Fruit fly (Drosophila melanogaster) whole organism, prepupa: ENCODE data around the gene Cyt-c1L.

Experiments
- Blimp-1 ChIP-seq: fragments of 200-800 bp; sonication (Bioruptor generic); optimal IDR thresholded peaks from 3 replicates; lab custom pipeline; 2017; ENCODE audit warnings: missing biosample characterization, missing genetic modification characterization, mild to moderate bottlenecking, moderate library complexity, missing genetic modification reagents
- CG10631 ChIP-seq: fragments of 200-800 bp; sonication (Bioruptor generic); optimal IDR thresholded peaks from 2 replicates; lab custom pipeline; 2016; ENCODE audit warnings: missing biosample characterization, missing genetic modification characterization
- CG10669 ChIP-seq: fragments of 200-800 bp; sonication (Bioruptor generic); optimal IDR thresholded peaks from 3 replicates; lab custom pipeline; 2018; ENCODE audit warnings: missing biosample characterization, mild to moderate bottlenecking, missing genetic modification characterization, moderate library complexity
- CG11294 ChIP-seq: fragments of 200-800 bp; sonication (Bioruptor generic); IDR thresholded peaks from 2 replicates; pipeline ENCODE4 v1.3.6; 2022; ENCODE audit warnings: missing biosample characterization, missing genetic modification characterization
- CG11762 ChIP-seq: fragments of 200-800 bp; sonication (Bioruptor generic); optimal IDR thresholded peaks from 3 replicates; lab custom pipeline; 2016; ENCODE audit warnings: missing biosample characterization, missing genetic modification characterization; ENCODE audit not compliant: insufficient read depth
- CG1621 ChIP-seq: fragments of 200-800 bp; sonication (Bioruptor generic); optimal IDR thresholded peaks from 3 replicates; lab custom pipeline; 2018; ENCODE audit warnings: missing biosample characterization, mild to moderate bottlenecking, missing genetic modification characterization
- CG3032 ChIP-seq: fragments of 200-800 bp; optimal IDR thresholded peaks from 2 replicates; lab custom pipeline; 2019; ENCODE audit warnings: missing biosample characterization, mild to moderate bottlenecking, missing genetic modification characterization, moderate library complexity
- CG31627 ChIP-seq: fragments of 200-800 bp; sonication (Bioruptor generic); optimal IDR thresholded peaks from 3 replicates; lab custom pipeline; 2016; ENCODE audit warnings: missing biosample characterization, missing genetic modification characterization
- CG32006 ChIP-seq: fragments of 200-800 bp; sonication (Bioruptor generic); optimal IDR thresholded peaks from 3 replicates; lab custom pipeline; 2017; ENCODE audit warnings: missing biosample characterization, mild to moderate bottlenecking, missing genetic modification characterization
- CG34406 ChIP-seq: fragments of 200-800 bp; sonication (Bioruptor generic); optimal IDR thresholded peaks from 3 replicates; lab custom pipeline; 2016; ENCODE audit warnings: missing biosample characterization, missing genetic modification characterization
- CG4318 ChIP-seq: fragments of 200-800 bp; sonication (Bioruptor generic); optimal IDR thresholded peaks from 3 replicates; lab custom pipeline; 2017; ENCODE audit warnings: missing biosample characterization, mild to moderate bottlenecking, missing genetic modification characterization
- CG6163 ChIP-seq: fragments of 200-800 bp; sonication (Bioruptor generic); IDR thresholded peaks from 3 replicates; pipeline ENCODE4 v1.3.6; 2022; ENCODE audit warnings: missing biosample characterization, missing genetic modification characterization
- CG6792 ChIP-seq: fragments of 200-800 bp; sonication (Bioruptor generic); optimal IDR thresholded peaks from 3 replicates; lab custom pipeline; 2016; ENCODE audit warnings: missing biosample characterization, missing genetic modification characterization
- CG6808 ChIP-seq: fragments of 200-800 bp; sonication (Bioruptor generic); optimal IDR thresholded peaks from 3 replicates; lab custom pipeline; 2017; ENCODE audit warnings: missing biosample characterization, missing genetic modification characterization, mild to moderate bottlenecking, moderate library complexity, missing genetic modification reagents
- CG6854 ChIP-seq: fragments of 200-800 bp; sonication (Bioruptor generic); optimal IDR thresholded peaks from 2 replicates; lab custom pipeline; 2017; ENCODE audit warnings: missing biosample characterization, mild to moderate bottlenecking, missing genetic modification characterization
- CG7368 ChIP-seq: fragments of 200-800 bp; sonication (Bioruptor generic); optimal IDR thresholded peaks from 3 replicates; lab custom pipeline; 2016; ENCODE audit warnings: missing biosample characterization, missing genetic modification characterization
- CG8119 ChIP-seq: fragments of 200-800 bp; sonication (Bioruptor generic); IDR thresholded peaks from 3 replicates; pipeline ENCODE4 v1.3.6; 2022; ENCODE audit warnings: missing biosample characterization, missing genetic modification characterization
- Eip78C ChIP-seq: fragments of 200-800 bp; sonication (Bioruptor generic); peaks from one replicate; lab custom pipeline; 2016; ENCODE audit warnings: missing biosample characterization, missing genetic modification characterization
- Eip93F ChIP-seq: fragments of 200-800 bp; sonication (Bioruptor generic); optimal IDR thresholded peaks from 2 replicates; lab custom pipeline; 2016; ENCODE audit warnings: missing biosample characterization, mild to moderate bottlenecking, missing genetic modification characterization
- Ets96B ChIP-seq: fragments of 200-800 bp; optimal IDR thresholded peaks from 2 replicates; lab custom pipeline; 2019; ENCODE audit warnings: missing biosample characterization, mild to moderate bottlenecking, missing genetic modification characterization, moderate library complexity
- Hr38 ChIP-seq: sonication (Bioruptor generic); optimal IDR thresholded peaks from 2 replicates; lab custom pipeline; 2016; ENCODE audit warnings: missing biosample characterization, missing genetic modification characterization
- Hr39 ChIP-seq: fragments of 200-800 bp; sonication (Bioruptor generic); optimal IDR thresholded peaks from 2 replicates; lab custom pipeline; 2016; ENCODE audit warnings: missing biosample characterization, missing genetic modification characterization
- Hr4 ChIP-seq: fragments of 200-800 bp; sonication (Bioruptor generic); optimal IDR thresholded peaks from 3 replicates; lab custom pipeline; 2016; ENCODE audit warnings: missing biosample characterization, missing genetic modification characterization
- Lpt ChIP-seq: fragments of 200-800 bp; sonication (Bioruptor generic); optimal IDR thresholded peaks from 3 replicates; lab custom pipeline; 2016; ENCODE audit warnings: missing biosample characterization, missing genetic modification characterization
- Met ChIP-seq: fragments of 200-800 bp; sonication (Bioruptor generic); optimal IDR thresholded peaks from 3 replicates; lab custom pipeline; 2016; ENCODE audit warnings: missing biosample characterization, missing genetic modification characterization
- Smox ChIP-seq: fragments of 200-800 bp; sonication (Bioruptor generic); optimal IDR thresholded peaks from 3 replicates; lab custom pipeline; 2016; ENCODE audit warnings: missing biosample characterization, missing genetic modification characterization
- Sox102F ChIP-seq: fragments of 200-800 bp; sonication (Bioruptor generic); optimal IDR thresholded peaks from 2 replicates; lab custom pipeline; 2016; ENCODE audit warnings: missing biosample characterization, mild to moderate bottlenecking, missing genetic modification characterization
- Sox14 ChIP-seq: fragments of 200-800 bp; sonication (Bioruptor generic); optimal IDR thresholded peaks from 3 replicates; lab custom pipeline; 2016; ENCODE audit warnings: missing biosample characterization, missing genetic modification characterization
- Sox15 ChIP-seq: fragments of 200-800 bp; sonication (Bioruptor generic); optimal IDR thresholded peaks from 3 replicates; lab custom pipeline; 2016; ENCODE audit warnings: missing biosample characterization, missing genetic modification characterization
- achi ChIP-seq: fragments of 200-800 bp; sonication (Bioruptor generic); optimal IDR thresholded peaks from 3 replicates; lab custom pipeline; 2016; ENCODE audit warnings: missing biosample characterization, missing genetic modification characterization
- acj6 ChIP-seq: fragments of 200-800 bp; sonication (Bioruptor generic); optimal IDR thresholded peaks from 3 replicates; lab custom pipeline; 2016; ENCODE audit warnings: missing biosample characterization, missing genetic modification characterization
- cyc ChIP-seq: fragments of 200-800 bp; sonication (Bioruptor generic); optimal IDR thresholded peaks from 3 replicates; lab custom pipeline; 2016; ENCODE audit warnings: missing biosample characterization, missing genetic modification characterization
- dsx ChIP-seq: fragments of 200-800 bp; optimal IDR thresholded peaks from 3 replicates; lab custom pipeline; 2019; ENCODE audit warnings: missing biosample characterization, mild to moderate bottlenecking, missing genetic modification characterization, moderate library complexity; ENCODE audit not compliant: poor library complexity, severe bottlenecking
- eg ChIP-seq: fragments of 200-800 bp; sonication (Bioruptor generic); IDR thresholded peaks from 3 replicates; pipeline ENCODE4 v1.3.6; 2022; ENCODE audit warnings: missing biosample characterization, missing genetic modification characterization
- esn ChIP-seq: fragments of 200-800 bp; sonication (Bioruptor generic); optimal IDR thresholded peaks from 2 replicates; lab custom pipeline; 2016; ENCODE audit warnings: missing biosample characterization, mild to moderate bottlenecking, missing genetic modification characterization, moderate library complexity
- fd59A ChIP-seq: fragments of 200-800 bp; sonication (Bioruptor generic); optimal IDR thresholded peaks from 2 replicates; lab custom pipeline; 2017; ENCODE audit warnings: missing biosample characterization, mild to moderate bottlenecking, missing genetic modification characterization, missing genetic modification reagents
- fkh ChIP-seq: fragments of 200-800 bp; sonication (Bioruptor generic); optimal IDR thresholded peaks from 3 replicates; lab custom pipeline; 2017; ENCODE audit warnings: missing biosample characterization, mild to moderate bottlenecking, missing genetic modification characterization, moderate library complexity
- lz ChIP-seq: fragments of 200-800 bp; sonication (Bioruptor generic); optimal IDR thresholded peaks from 3 replicates; lab custom pipeline; 2016; ENCODE audit warnings: missing biosample characterization, missing genetic modification characterization
- net ChIP-seq: fragments of 200-800 bp; sonication (Bioruptor generic); optimal IDR thresholded peaks from 3 replicates; lab custom pipeline; 2016; ENCODE audit warnings: missing biosample characterization, missing genetic modification characterization
- salr ChIP-seq, 2 experiments: fragments of 200-800 bp; sonication (Bioruptor generic); optimal IDR thresholded peaks; 3 replicates each; lab custom pipeline; 2016 to 2018; ENCODE audit warnings: missing biosample characterization in 2 of 2, missing genetic modification characterization in 2 of 2, mild to moderate bottlenecking in 1 of 2
- spab ChIP-seq: fragments of 200-800 bp; sonication (Bioruptor generic); optimal IDR thresholded peaks from 2 replicates; lab custom pipeline; 2017; ENCODE audit warnings: missing biosample characterization, mild to moderate bottlenecking, missing genetic modification characterization, missing genetic modification reagents
- ss ChIP-seq, 2 experiments: fragments of 200-800 bp; sonication (Bioruptor generic); optimal IDR thresholded peaks; 2 replicates in 1 of 2; 3 replicates in 1 of 2; lab custom pipeline; 2017 to 2018; ENCODE audit warnings: mild to moderate bottlenecking in 2 of 2, missing biosample characterization in 2 of 2, missing genetic modification characterization in 2 of 2, moderate library complexity in 1 of 2
- topi ChIP-seq: fragments of 200-800 bp; sonication (Bioruptor generic); optimal IDR thresholded peaks from 3 replicates; lab custom pipeline; 2016; ENCODE audit warnings: missing biosample characterization, missing genetic modification characterization
- vri ChIP-seq: fragments of 200-800 bp; sonication (Bioruptor generic); optimal IDR thresholded peaks from 3 replicates; lab custom pipeline; 2016; ENCODE audit warnings: missing biosample characterization, mild to moderate bottlenecking, missing genetic modification characterization

Cyt-c1L gene

DNA sequence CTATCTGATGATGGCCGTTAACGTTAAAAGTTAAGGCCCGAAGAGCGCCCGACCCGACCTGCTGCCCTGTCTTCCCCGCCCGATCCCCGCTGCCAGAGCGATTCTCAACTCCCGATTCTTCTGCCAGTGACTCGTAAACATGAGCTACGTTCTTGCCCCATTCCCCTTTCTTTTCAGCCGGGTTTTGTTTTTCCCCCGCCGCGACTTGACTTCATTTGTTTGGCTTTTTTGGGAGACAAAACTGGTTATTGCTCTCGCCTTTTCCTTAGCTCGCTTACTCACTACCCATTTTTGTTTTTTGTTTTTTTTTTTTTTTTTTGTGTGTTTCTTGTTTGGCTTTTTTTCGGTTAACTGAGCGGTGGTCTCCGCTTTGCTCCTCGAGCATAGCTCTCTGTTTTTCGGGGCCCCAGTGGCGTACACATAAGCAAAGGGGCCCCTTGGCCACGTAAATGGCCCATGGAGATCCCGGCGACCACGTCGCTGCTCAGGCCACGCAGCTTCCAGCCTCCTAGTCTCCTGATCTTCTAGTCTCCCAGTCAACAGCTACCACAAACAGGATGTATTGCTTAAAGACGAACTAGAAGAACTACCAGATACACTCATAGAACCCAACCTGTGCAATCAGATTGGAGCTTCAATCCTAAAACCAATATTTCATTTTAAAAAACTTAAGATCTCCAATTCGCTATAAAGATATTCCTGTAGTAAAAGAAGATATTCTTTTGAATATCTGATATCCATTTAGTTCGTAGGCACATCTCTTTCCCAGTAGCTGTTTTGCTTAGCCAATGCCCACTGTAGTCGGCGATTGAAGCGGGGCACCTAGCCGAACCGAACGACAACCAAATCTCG is 6.8 kb upstream of the Cyt-c1L start (continued):
- TF ChIP-seq Blimp-1 (GFP tag; lab: Kevin White, UChicago), result peak; percentile 33
- peak; percentile 85 for TF ChIP-seq CG6163 (GFP tag; lab: Robert Waterston, UW)
- TF ChIP-seq CG3032 (tag; lab: Kevin White, UChicago), result peak; percentile 60
- TF ChIP-seq Hr39 (GFP tag; lab: Kevin White, UChicago), result peak; percentile 4
- peak; percentile 39 for TF ChIP-seq esn (GFP tag; lab: Kevin White, UChicago)
- peak; percentile 24 for TF ChIP-seq CG31627 (GFP tag; lab: Kevin White, UChicago)
- no peak for TF ChIP-seq Smox (GFP tag; lab: Kevin White, UChicago)
- peak; percentile 82 for TF ChIP-seq Eip78C
- peak; percentile 77 for TF ChIP-seq fd59A (GFP tag; lab: Kevin White, UChicago)
- TF ChIP-seq CG10669 (GFP tag; lab: Kevin White, UChicago), result peak; percentile 62
- peak; percentile 88 for TF ChIP-seq CG8119 (GFP tag; lab: Robert Waterston, UW)
- TF ChIP-seq vri (GFP tag; lab: Kevin White, UChicago), result peak; percentile 56
- TF ChIP-seq CG32006 (GFP tag; lab: Kevin White, UChicago), result peak; percentile 90
- peak; percentile 71 for TF ChIP-seq Lpt
- TF ChIP-seq salr (GFP tag; optimal IDR thresholded peaks at IDR 0.05; lab: Kevin White, UChicago), result peak; percentile 43 to 63
- peak; percentile 32 for TF ChIP-seq lz (GFP tag; lab: Kevin White, UChicago)
- no peak for TF ChIP-seq CG11762 (GFP tag; lab: Kevin White, UChicago)
- peak; percentile 87 for TF ChIP-seq CG4318 (GFP tag; lab: Kevin White, UChicago)
- peak; percentile 38 for TF ChIP-seq CG6792
- peak; percentile 14 for TF ChIP-seq Hr38 (GFP tag; lab: Kevin White, UChicago)
- peak; percentile 67 for TF ChIP-seq acj6
- peak; percentile 43 for TF ChIP-seq topi (GFP tag; lab: Kevin White, UChicago)
- peak; percentile 19 for TF ChIP-seq CG7368 (GFP tag; lab: Kevin White, UChicago)
- peak; percentile 91 for TF ChIP-seq Hr4 (GFP tag; lab: Kevin White, UChicago)
- TF ChIP-seq, all 60 proteins: peak for 54

DNA sequence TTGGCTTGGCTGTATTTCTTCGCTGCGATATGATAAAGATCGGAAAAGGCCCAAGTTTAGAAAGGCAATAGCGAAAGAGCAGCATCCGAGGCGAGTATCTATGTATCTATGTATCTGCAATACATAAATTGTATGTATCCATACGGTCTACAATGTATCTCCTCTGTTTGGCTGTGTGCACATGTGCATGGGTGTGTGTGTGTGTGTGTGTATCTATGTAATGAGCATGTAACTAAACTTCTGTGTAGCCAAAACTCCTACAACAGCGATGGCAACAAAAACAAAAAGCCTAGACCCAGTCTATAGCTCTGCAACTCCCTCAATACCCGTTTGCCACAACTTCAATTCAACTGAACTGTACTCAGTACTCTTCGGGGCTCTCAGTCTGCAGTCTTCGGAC is 6.2 kb upstream of the Cyt-c1L start:
- peak; percentile 95 for TF ChIP-seq dsx
- TF ChIP-seq Eip93F (GFP tag; lab: Kevin White, UChicago), result no peak

DNA sequence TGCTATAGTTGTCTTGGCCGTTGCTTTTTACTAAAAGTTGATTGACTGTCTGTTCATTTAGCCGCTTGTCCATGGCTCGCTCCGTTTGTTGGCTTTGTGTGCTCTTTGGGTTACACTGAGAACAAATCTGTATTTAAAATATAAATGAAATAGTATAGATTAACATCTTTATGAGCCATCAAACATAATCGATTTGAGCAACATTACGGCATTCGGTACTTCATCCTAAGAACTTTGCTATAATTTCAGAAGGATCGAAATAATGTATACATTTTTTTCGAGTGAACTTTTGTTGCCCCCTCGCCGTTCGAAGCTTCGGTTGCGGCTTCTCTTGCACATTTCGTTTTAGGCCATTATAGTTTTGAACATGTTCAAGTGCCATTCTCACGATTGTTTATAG is 4.1 kb upstream of the Cyt-c1L start:
- TF ChIP-seq CG11294 (peak; percentile 77), net (GFP tag; lab: Kevin White, UChicago) (peak; percentile 70), CG6792 (peak; percentile 48), Smox (GFP tag; lab: Kevin White, UChicago) (peak; percentile 43), Met (GFP tag; lab: Kevin White, UChicago) (peak; percentile 77), Eip93F (GFP tag; lab: Kevin White, UChicago) (no peak), Ets96B (tag; lab: Kevin White, UChicago) (peak; percentile 84), CG11762 (GFP tag; lab: Kevin White, UChicago) (peak; percentile 53), achi (GFP tag; lab: Kevin White, UChicago) (peak; percentile 84), Hr38 (GFP tag; lab: Kevin White, UChicago) (no peak), CG32006 (GFP tag; lab: Kevin White, UChicago) (peak; percentile 95), CG6854 (GFP tag; lab: Kevin White, UChicago) (no peak), CG10631 (GFP tag; lab: Kevin White, UChicago) (peak; percentile 86), ss (GFP tag; optimal IDR thresholded peaks at IDR 0.05; lab: Kevin White, UChicago) (peak; percentile 48 to 71), eg (GFP tag; lab: Robert Waterston, UW) (peak; percentile 96), CG7368 (GFP tag; lab: Kevin White, UChicago) (peak; percentile 55), Sox15 (GFP tag; lab: Kevin White, UChicago) (no peak), Lpt (peak; percentile 77), acj6 (peak; percentile 74), CG3032 (tag; lab: Kevin White, UChicago) (peak; percentile 80), Sox14 (GFP tag; lab: Kevin White, UChicago) (peak; percentile 83), cyc (GFP tag; lab: Kevin White, UChicago) (peak; percentile 25), Sox102F (GFP tag; lab: Kevin White, UChicago) (peak; percentile 59), Eip78C (peak; percentile 91), fkh (GFP tag; lab: Kevin White, UChicago) (no peak), spab (peak; percentile 73), CG34406 (peak; percentile 50), CG4318 (GFP tag; lab: Kevin White, UChicago) (peak; percentile 89), lz (GFP tag; lab: Kevin White, UChicago) (peak; percentile 61), CG1621 (tag; lab: Kevin White, UChicago) (peak; percentile 78), CG6808 (GFP tag; lab: Kevin White, UChicago) (peak; percentile 73)
